Fruit fly (Drosophila melanogaster): ENCODE measurements around the gene cas.

The cas gene

DNA sequence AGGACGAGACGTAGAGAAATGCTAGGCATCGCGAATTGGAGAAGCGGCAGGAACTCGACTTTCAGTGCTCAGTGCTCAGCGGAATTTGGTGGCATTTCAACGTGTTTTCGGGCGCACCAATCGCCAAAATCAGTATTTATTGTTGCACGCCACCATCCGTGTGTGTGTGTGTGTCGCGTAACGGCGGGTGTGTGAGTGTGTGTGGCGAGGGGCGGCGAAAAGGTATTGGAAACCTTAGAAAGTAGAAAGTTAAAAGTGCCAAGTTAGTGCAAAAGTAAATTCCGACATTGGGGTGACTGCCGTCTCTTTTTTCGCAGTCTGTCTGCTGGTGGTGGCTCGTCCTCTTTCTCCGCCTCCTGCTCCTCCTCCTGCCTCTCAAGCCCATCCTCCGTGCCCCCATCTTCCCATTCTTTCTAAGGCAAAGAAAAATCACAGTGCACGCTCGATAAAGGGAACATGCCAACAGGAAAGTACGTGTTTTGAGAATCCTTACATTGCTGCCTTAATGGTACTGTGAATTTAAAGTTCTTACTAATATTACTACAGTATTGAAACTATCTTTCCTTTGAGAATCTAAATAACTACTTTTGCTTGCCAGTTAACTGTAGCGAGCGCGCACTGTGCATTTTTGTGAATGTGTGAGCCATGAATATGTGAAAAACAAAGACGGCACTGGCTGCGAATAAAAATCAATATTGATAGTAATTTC is 30.4 kb downstream of the cas start (continued):
- 0 out of 3 replicates have a peak, but pooled peaks have one; percentile 24 for TF ChIP-seq CG34224 (GFP tag; IDR thresholded peaks at IDR 0.05; ENCODE audit: partially characterized antibody)
- TF ChIP-seq Optix (GFP tag; IDR thresholded peaks at IDR 0.05), result 0 out of 3 replicates have a peak, but pooled peaks have one; percentile 32
- peak; percentile 70 for TF ChIP-seq Hand (GFP tag; optimal IDR thresholded peaks at IDR 0.05)
- 0 out of 2 replicates have a peak, but pooled peaks have one; percentile 5 for TF ChIP-seq seq (GFP tag; IDR thresholded peaks at IDR 0.05)
- TF ChIP-seq CG11695 (GFP tag; IDR thresholded peaks at IDR 0.05), result peak; percentile 23; the same call in 1 of the 3 replicates
- TF ChIP-seq Ets65A (GFP tag), result peak; percentile 36
- peak; percentile 94 for TF ChIP-seq grau (tag; optimal IDR thresholded peaks at IDR 0.05)
- TF ChIP-seq CG9727 (GFP tag; optimal IDR thresholded peaks at IDR 0.05), result peak; percentile 45
- TF ChIP-seq BtbVII (GFP tag; optimal IDR thresholded peaks at IDR 0.05), result peak; percentile 25
- TF ChIP-seq Xrp1 (GFP tag; IDR thresholded peaks at IDR 0.05), result peak; percentile 48; the same call in 1 of the 2 replicates
- TF ChIP-seq CG9215 (GFP tag; IDR thresholded peaks at IDR 0.05), result no peak
- peak; percentile 57 for TF ChIP-seq CG7556 (GFP tag; optimal IDR thresholded peaks at IDR 0.05)
- peak; percentile 62 for TF ChIP-seq Fer3 (tag; optimal IDR thresholded peaks at IDR 0.05)
- TF ChIP-seq bab2 (GFP tag; optimal IDR thresholded peaks at IDR 0.05), result peak; percentile 62
- TF ChIP-seq CG11723 (GFP tag; optimal IDR thresholded peaks at IDR 0.05), result no peak
- TF ChIP-seq CG16779 (GFP tag; IDR thresholded peaks at IDR 0.05), result peak; percentile 42; the same call in 1 of the 2 replicates
- peak; percentile 52 for TF ChIP-seq CG10366 (GFP tag; IDR thresholded peaks at IDR 0.05)
- no peak for TF ChIP-seq kay (GFP tag; optimal IDR thresholded peaks at IDR 0.05)
- peak; percentile 72 for TF ChIP-seq CG11504 (tag; optimal IDR thresholded peaks at IDR 0.05)
- TF ChIP-seq tin (GFP tag; optimal IDR thresholded peaks at IDR 0.05), result peak; percentile 20
- TF ChIP-seq MTF-1 (GFP tag; optimal IDR thresholded peaks at IDR 0.05; ENCODE audit: borderline replicate concordance), result no peak
- TF ChIP-seq eyg (GFP tag; optimal IDR thresholded peaks at IDR 0.05), result no peak
- peak; percentile 41 for TF ChIP-seq Xbp1 (GFP tag; optimal IDR thresholded peaks at IDR 0.05)
- TF ChIP-seq CG9437 (GFP tag; optimal IDR thresholded peaks at IDR 0.05), result peak; percentile 26
- peak; percentile 42; the same call in 1 of the 3 replicates for TF ChIP-seq CG17361 (GFP tag; IDR thresholded peaks at IDR 0.05)
- peak; percentile 39 for TF ChIP-seq CG13296 (GFP tag; optimal IDR thresholded peaks at IDR 0.05)
- peak; percentile 48 for TF ChIP-seq CG30403 (GFP tag; optimal IDR thresholded peaks at IDR 0.05)
- TF ChIP-seq CG12071 (GFP tag; optimal IDR thresholded peaks at IDR 0.05), result peak; percentile 34
- TF ChIP-seq Drgx (GFP tag; IDR thresholded peaks at IDR 0.05), result no peak
- TF ChIP-seq bowl (GFP tag; IDR thresholded peaks at IDR 0.05), result no peak
- no peak for TF ChIP-seq pan (optimal IDR thresholded peaks at IDR 0.05)
- TF ChIP-seq pan (GFP tag; optimal IDR thresholded peaks at IDR 0.05 in 1 of 2, IDR thresholded peaks at IDR 0.05 in 1 of 2), result peak in 1 of 2 experiments; percentile 51
- TF ChIP-seq cg (GFP tag; optimal IDR thresholded peaks at IDR 0.05), result peak; percentile 60
- TF ChIP-seq NFAT (GFP tag; IDR thresholded peaks at IDR 0.05), result no peak
- peak; percentile 53 for TF ChIP-seq NfI (GFP tag; optimal IDR thresholded peaks at IDR 0.05)
- TF ChIP-seq CG9609 (GFP tag; optimal IDR thresholded peaks at IDR 0.05), result peak; percentile 38
- peak; percentile 43; the same call in 1 of the 2 replicates for TF ChIP-seq CG4730 (GFP tag; IDR thresholded peaks at IDR 0.05)
- TF ChIP-seq nmo (GFP tag; optimal IDR thresholded peaks at IDR 0.05), result peak; percentile 5
- TF ChIP-seq CG11247 (GFP tag; IDR thresholded peaks at IDR 0.05), result peak; percentile 40; the same call in 1 of the 2 replicates
- peak; percentile 11 to 52 for TF ChIP-seq Pdp1 (GFP tag; optimal IDR thresholded peaks at IDR 0.05)
- no peak for TF ChIP-seq exex (tag; optimal IDR thresholded peaks at IDR 0.05)
- TF ChIP-seq ap (GFP tag; IDR thresholded peaks at IDR 0.05), result no peak; the same call in 1 of the 2 replicates
- peak; percentile 26 for TF ChIP-seq D19B (GFP tag; optimal IDR thresholded peaks at IDR 0.05)
- peak; percentile 77 for TF ChIP-seq dmrt99B (tag; optimal IDR thresholded peaks at IDR 0.05)
- peak; percentile 5 for TF ChIP-seq fd3F (GFP tag; optimal IDR thresholded peaks at IDR 0.05)
- peak in 1 of 2 experiments; percentile 45 for TF ChIP-seq bsh (GFP tag; optimal IDR thresholded peaks at IDR 0.05)
- TF ChIP-seq MBD-R2 (GFP tag; IDR thresholded peaks at IDR 0.05), result peak; percentile 11; the same call in 1 of the 2 replicates
- peak; percentile 29 for TF ChIP-seq pum (GFP tag; optimal IDR thresholded peaks at IDR 0.05)
- TF ChIP-seq tio (GFP tag; optimal IDR thresholded peaks at IDR 0.05), result peak; percentile 9

Data from whole organism, embryonic.